Worm (Caenorhabditis elegans) whole organism, L1 larva: ENCODE measurements around the gene F42G2.5.
A peak's percentile ranks its signal among the peaks of the same experiment; 100 is the strongest.

Experiments
- aha-1 ChIP-seq: fragments of 150-350 bp; optimal IDR thresholded peaks from 2 replicates; lab custom pipeline; 2014; ENCODE audit warnings: missing biosample characterization, missing genetic modification characterization
- aly-2 ChIP-seq: fragments of 150-350 bp; optimal IDR thresholded peaks from 2 replicates; lab custom pipeline; 2014; ENCODE audit warnings: missing biosample characterization, missing genetic modification characterization
- ceh-82 ChIP-seq, 3 experiments: fragments of 150-350 bp in 1 of 3; sonication (generic microtip) in 2 of 3; optimal IDR thresholded peaks; 2 replicates each; lab custom pipeline; 2014 to 2017; ENCODE audit warnings: missing biosample characterization in 3 of 3, missing genetic modification characterization in 3 of 3
- dpl-1 ChIP-seq, 3 experiments: fragments of 150-350 bp in 2 of 3; sonication (generic microtip) in 1 of 3; optimal IDR thresholded peaks; 2 replicates each; lab custom pipeline; 2014 to 2017; ENCODE audit warnings: missing biosample characterization in 3 of 3, missing genetic modification characterization in 3 of 3, missing genetic modification reagents in 3 of 3
- dsc-1 ChIP-seq: sonication (generic microtip); optimal IDR thresholded peaks from 2 replicates; lab custom pipeline; 2016; ENCODE audit warnings: mild to moderate bottlenecking, missing genetic modification characterization, missing compliant biosample characterization
- efl-1 ChIP-seq, 4 experiments: fragments of 150-350 bp; optimal IDR thresholded peaks in 3 of 4; peaks in 1 of 4; 1 replicate in 1 of 4; 2 replicates in 3 of 4; lab custom pipeline; 2014; ENCODE audit warnings: missing biosample characterization in 2 of 4, missing genetic modification characterization in 2 of 4, missing genetic modification reagents in 2 of 4
- elt-2 ChIP-seq: sonication (generic microtip); optimal IDR thresholded peaks from 2 replicates; lab custom pipeline; 2016; ENCODE audit warnings: missing genetic modification characterization, mild to moderate bottlenecking, inconsistent platforms, missing compliant biosample characterization, missing genetic modification reagents
- elt-3 ChIP-seq, 6 experiments: fragments of 150-350 bp in 1 of 6; sonication (generic microtip); optimal IDR thresholded peaks; 2 replicates each; lab custom pipeline; 2017 to 2018; ENCODE audit warnings: missing biosample characterization in 6 of 6, missing genetic modification characterization in 6 of 6, inconsistent platforms in 1 of 6
- ets-5 ChIP-seq: fragments of 200-800 bp; sonication (Bioruptor generic); IDR thresholded peaks from 2 replicates; pipeline ENCODE4 v1.3.6; 2022; ENCODE audit warnings: missing genetic modification characterization, missing compliant biosample characterization
- fkh-8 ChIP-seq: sonication (generic microtip); optimal IDR thresholded peaks from 2 replicates; lab custom pipeline; 2016; ENCODE audit warnings: mild to moderate bottlenecking, missing genetic modification characterization, missing compliant biosample characterization
- grh-1 ChIP-seq: fragments of 200-800 bp; sonication (Bioruptor generic); IDR thresholded peaks from 2 replicates; pipeline ENCODE4 v1.3.6; 2022; ENCODE audit warnings: missing genetic modification reagents, missing genetic modification characterization, missing compliant biosample characterization
- hlh-17 ChIP-seq: fragments of 200-800 bp; sonication (Bioruptor generic); optimal IDR thresholded peaks from 2 replicates; lab custom pipeline; 2018; ENCODE audit warnings: missing genetic modification characterization, mild to moderate bottlenecking, missing compliant biosample characterization, moderate library complexity, borderline replicate concordance
- hpl-2 ChIP-seq: fragments of 150-350 bp; optimal IDR thresholded peaks from 2 replicates; lab custom pipeline; 2014; ENCODE audit warnings: missing biosample characterization, missing genetic modification reagents, missing genetic modification characterization
- jun-1 ChIP-seq: fragments of 150-350 bp; optimal IDR thresholded peaks from 2 replicates; lab custom pipeline; 2014; ENCODE audit warnings: missing biosample characterization, missing genetic modification reagents, missing genetic modification characterization
- lin-14 ChIP-seq: fragments of 200-800 bp; sonication (Bioruptor generic); optimal IDR thresholded peaks from 2 replicates; lab custom pipeline; 2018; ENCODE audit warnings: mild to moderate bottlenecking, missing genetic modification characterization, moderate library complexity, missing compliant biosample characterization
- lin-15B ChIP-seq: fragments of 150-350 bp; sonication (generic microtip); optimal IDR thresholded peaks from 3 replicates; lab custom pipeline; 2014; ENCODE audit warnings: missing biosample characterization, missing genetic modification characterization
- lin-35 ChIP-seq, 2 experiments: fragments of 150-350 bp; optimal IDR thresholded peaks; 2 replicates each; lab custom pipeline; 2014; ENCODE audit warnings: missing biosample characterization in 2 of 2, missing genetic modification characterization in 2 of 2, missing genetic modification reagents in 2 of 2
- lir-3 ChIP-seq: sonication (generic microtip); optimal IDR thresholded peaks from 2 replicates; lab custom pipeline; 2016; ENCODE audit warnings: mild to moderate bottlenecking, missing genetic modification characterization, moderate library complexity, missing compliant biosample characterization; ENCODE audit not compliant: poor library complexity
- lsy-2 ChIP-seq, 2 experiments: fragments of 150-350 bp; optimal IDR thresholded peaks; 2 replicates each; lab custom pipeline; 2014; ENCODE audit warnings: missing biosample characterization in 2 of 2, missing genetic modification characterization in 2 of 2
- mdl-1 ChIP-seq, 2 experiments: fragments of 150-350 bp; optimal IDR thresholded peaks; 2 replicates each; lab custom pipeline; 2014 to 2017; ENCODE audit warnings: missing biosample characterization in 2 of 2, missing genetic modification characterization in 2 of 2, inconsistent platforms in 1 of 2
- nhr-11 ChIP-seq: fragments of 150-350 bp; optimal IDR thresholded peaks from 2 replicates; lab custom pipeline; 2014; ENCODE audit warnings: missing biosample characterization, missing genetic modification characterization
- nhr-19 ChIP-seq: fragments of 200-800 bp; sonication (Bioruptor generic); conservative IDR thresholded peaks from 2 replicates; pipeline ENCODE4 v1.3.6; 2022; ENCODE audit warnings: missing genetic modification characterization, missing compliant biosample characterization
- nhr-20 ChIP-seq: sonication (generic microtip); optimal IDR thresholded peaks from 2 replicates; lab custom pipeline; 2016; ENCODE audit warnings: mild to moderate bottlenecking, missing genetic modification characterization, missing compliant biosample characterization
- nhr-47 ChIP-seq: sonication (generic microtip); optimal IDR thresholded peaks from 2 replicates; lab custom pipeline; 2016; ENCODE audit warnings: mild to moderate bottlenecking, missing genetic modification characterization, moderate library complexity, missing compliant biosample characterization
- nhr-71 ChIP-seq: sonication (generic microtip); optimal IDR thresholded peaks from 2 replicates; lab custom pipeline; 2016; ENCODE audit warnings: mild to moderate bottlenecking, missing genetic modification characterization, moderate library complexity, missing compliant biosample characterization
- nhr-77 ChIP-seq: fragments of 150-350 bp; optimal IDR thresholded peaks from 2 replicates; lab custom pipeline; 2014; ENCODE audit warnings: missing biosample characterization, missing genetic modification characterization
- nhr-84 ChIP-seq: sonication (generic microtip); optimal IDR thresholded peaks from 2 replicates; lab custom pipeline; 2017; ENCODE audit warnings: missing biosample characterization, missing genetic modification characterization
- nhr-85 ChIP-seq: sonication (generic microtip); peaks from one replicate; lab custom pipeline; 2016; ENCODE audit warnings: missing genetic modification characterization, inconsistent platforms, missing compliant biosample characterization
- nhr-90 ChIP-seq: sonication (generic microtip); optimal IDR thresholded peaks from 2 replicates; lab custom pipeline; 2016; ENCODE audit warnings: mild to moderate bottlenecking, missing genetic modification characterization, missing compliant biosample characterization; ENCODE audit not compliant: poor library complexity
- snpc-4 ChIP-seq: fragments of 150-350 bp; optimal IDR thresholded peaks from 2 replicates; lab custom pipeline; 2014; ENCODE audit warnings: missing biosample characterization, missing genetic modification characterization
- snu-23 ChIP-seq: sonication (generic microtip); optimal IDR thresholded peaks from 2 replicates; lab custom pipeline; 2016; ENCODE audit warnings: missing genetic modification characterization, missing compliant biosample characterization
- sox-4 ChIP-seq: sonication (generic microtip); optimal IDR thresholded peaks from 2 replicates; lab custom pipeline; 2016; ENCODE audit warnings: missing genetic modification characterization, missing compliant biosample characterization
- sup-37 ChIP-seq: fragments of 200-800 bp; sonication (Bioruptor generic); optimal IDR thresholded peaks from 2 replicates; lab custom pipeline; 2018; ENCODE audit warnings: mild to moderate bottlenecking, missing genetic modification characterization, missing compliant biosample characterization
- swsn-7 ChIP-seq: sonication (generic microtip); optimal IDR thresholded peaks from 2 replicates; lab custom pipeline; 2016; ENCODE audit warnings: missing genetic modification characterization, missing compliant biosample characterization
- tbx-2 ChIP-seq: sonication (generic microtip); optimal IDR thresholded peaks from 2 replicates; lab custom pipeline; 2016; ENCODE audit warnings: missing genetic modification characterization, missing compliant biosample characterization
- tlp-1 ChIP-seq: fragments of 150-350 bp; optimal IDR thresholded peaks from 2 replicates; lab custom pipeline; 2014; ENCODE audit warnings: missing biosample characterization, missing genetic modification characterization
- unc-130 ChIP-seq: fragments of 150-350 bp; optimal IDR thresholded peaks from 2 replicates; lab custom pipeline; 2017; ENCODE audit warnings: missing biosample characterization, missing genetic modification characterization, inconsistent platforms
- xbp-1 ChIP-seq: sonication (generic microtip); optimal IDR thresholded peaks from 2 replicates; lab custom pipeline; 2016; ENCODE audit warnings: missing genetic modification characterization, missing compliant biosample characterization
- zag-1 ChIP-seq: fragments of 150-350 bp; optimal IDR thresholded peaks from 2 replicates; lab custom pipeline; 2014; ENCODE audit warnings: missing biosample characterization, missing genetic modification characterization
- zip-4 ChIP-seq: fragments of 200-800 bp; sonication (Bioruptor generic); optimal IDR thresholded peaks from 2 replicates; lab custom pipeline; 2018; ENCODE audit warnings: mild to moderate bottlenecking, missing genetic modification characterization, moderate library complexity, missing compliant biosample characterization
- ztf-11 ChIP-seq, 2 experiments: sonication (generic microtip); optimal IDR thresholded peaks; 2 replicates each; lab custom pipeline; 2016 to 2017; ENCODE audit warnings: missing genetic modification characterization in 2 of 2, missing biosample characterization in 1 of 2, missing compliant biosample characterization in 1 of 2

F42G2.5 gene

DNA sequence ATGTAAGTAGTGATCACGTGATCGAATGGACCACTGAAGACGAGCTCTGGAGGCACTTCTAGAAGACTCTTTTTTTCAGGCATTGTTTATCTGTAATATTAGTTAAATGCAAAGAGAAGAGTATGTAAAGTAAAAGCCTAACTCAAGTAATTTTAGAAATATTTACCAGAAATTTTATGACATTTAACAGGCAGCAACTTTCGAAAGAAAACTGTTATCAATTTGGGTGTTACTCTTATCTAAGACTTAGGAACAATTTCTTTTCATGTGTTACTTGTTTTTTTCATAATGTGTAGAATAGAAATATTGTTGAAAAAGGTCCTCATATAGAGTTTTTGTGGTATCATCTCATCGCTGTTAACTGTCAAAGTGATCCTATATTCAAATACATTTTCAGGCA, at the start of gene F42G2.5, which contains the start of gene F42G2.7:
TSS of gene F42G2.5 (minus strand) at position 101 of the 400 bp plus-strand sequence.
TSS of gene F42G2.7 (plus strand) at position 270 of the 400 bp plus-strand sequence.
- TF ChIP-seq elt-3 (tag; optimal IDR thresholded peaks at IDR 0.05; lab: Kevin White, UChicago) (no peak), hlh-17 (GFP tag; lab: Kevin White, UChicago) (no peak), ztf-11 (tag; optimal IDR thresholded peaks at IDR 0.05; lab: Kevin White, UChicago) (no peak), nhr-84 (tag; lab: Kevin White, UChicago) (no peak), nhr-19 (GFP tag; lab: Robert Waterston, UW) (no peak), lin-15B (tag; lab: Kevin White, UChicago) (no peak), zag-1 (no peak), mdl-1 (tag; optimal IDR thresholded peaks at IDR 0.05; lab: Kevin White, UChicago) (no peak), grh-1 (GFP tag; lab: Robert Waterston, UW) (no peak)
- TF ChIP-seq, all 84 proteins: peak for 0

DNA sequence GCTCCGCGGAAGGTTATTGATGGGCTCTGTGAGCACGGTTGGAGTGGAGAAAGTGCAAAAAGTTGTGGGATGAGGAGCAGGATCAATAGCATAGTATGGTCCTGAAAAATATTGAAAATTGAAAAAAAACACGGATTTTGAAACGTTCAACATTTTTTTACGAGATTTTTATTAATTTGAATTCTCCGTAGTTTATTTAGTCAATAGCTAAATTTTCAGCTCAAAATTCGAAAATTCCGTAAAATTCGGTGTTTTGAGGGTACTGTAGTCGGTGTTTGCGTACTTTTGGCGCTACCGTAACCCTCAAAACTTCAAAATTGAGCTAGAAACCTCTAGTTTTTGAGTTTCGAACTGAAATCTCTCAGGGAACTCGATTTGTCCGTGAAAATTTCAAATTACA, 41.1 kb upstream of the F42G2.5 start, which contains the start of gene pqn-42:
TSS of gene pqn-42 (minus strand) at position 101 of the 400 bp plus-strand sequence.
- TF ChIP-seq nhr-90 (tag; lab: Kevin White, UChicago) = no peak
- no peak for TF ChIP-seq snu-23
- no peak for TF ChIP-seq lin-35 (GFP tag; optimal IDR thresholded peaks at IDR 0.05; lab: Kevin White, UChicago)
- no peak for TF ChIP-seq nhr-85 (tag; lab: Kevin White, UChicago)
- no peak for TF ChIP-seq sox-4
- TF ChIP-seq aly-2 (tag; lab: Kevin White, UChicago) = no peak
- TF ChIP-seq tlp-1 (tag; lab: Kevin White, UChicago) = no peak
- TF ChIP-seq swsn-7 (tag; lab: Kevin White, UChicago) = no peak
- TF ChIP-seq lir-3 (tag; lab: Kevin White, UChicago) = no peak
- no peak for TF ChIP-seq xbp-1 (tag; lab: Kevin White, UChicago)
- TF ChIP-seq dpl-1 (GFP tag; optimal IDR thresholded peaks at IDR 0.05; lab: Kevin White, UChicago) = no peak
- no peak for TF ChIP-seq ceh-82 (tag; optimal IDR thresholded peaks at IDR 0.05; lab: Kevin White, UChicago)
- TF ChIP-seq zip-4 (GFP tag; lab: Kevin White, UChicago) = no peak
- no peak for TF ChIP-seq ets-5 (GFP tag; lab: Robert Waterston, UW)
- TF ChIP-seq elt-2 = no peak
- no peak for TF ChIP-seq hlh-17 (GFP tag; lab: Kevin White, UChicago)
- no peak for TF ChIP-seq dsc-1 (tag; lab: Kevin White, UChicago)
- TF ChIP-seq, all 84 proteins: peak for 0

DNA sequence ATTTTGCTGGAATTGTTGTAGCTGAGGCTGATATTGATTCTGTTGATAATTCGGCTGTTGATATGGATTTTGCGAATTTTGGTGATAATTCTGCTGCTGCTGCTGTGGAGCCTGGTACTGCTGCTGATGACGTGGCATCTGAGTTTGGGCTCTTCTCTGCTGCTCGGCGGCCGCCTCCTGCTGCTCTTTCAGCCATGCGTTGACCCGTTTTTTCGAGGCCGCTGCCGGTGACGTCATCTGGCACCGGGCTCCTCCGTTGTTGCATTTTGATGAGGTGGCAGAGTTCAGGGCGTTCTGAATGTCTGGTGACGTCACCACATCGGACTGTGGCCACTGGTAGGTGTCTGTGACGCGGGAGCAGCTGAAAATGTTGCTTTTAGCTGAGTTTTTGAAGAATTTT, 39.2 kb upstream of the F42G2.5 start:
- TF ChIP-seq swsn-7 (tag; lab: Kevin White, UChicago) = no peak
- TF ChIP-seq nhr-47 = no peak
- TF ChIP-seq zag-1 = no peak
- no peak for TF ChIP-seq sox-4

DNA sequence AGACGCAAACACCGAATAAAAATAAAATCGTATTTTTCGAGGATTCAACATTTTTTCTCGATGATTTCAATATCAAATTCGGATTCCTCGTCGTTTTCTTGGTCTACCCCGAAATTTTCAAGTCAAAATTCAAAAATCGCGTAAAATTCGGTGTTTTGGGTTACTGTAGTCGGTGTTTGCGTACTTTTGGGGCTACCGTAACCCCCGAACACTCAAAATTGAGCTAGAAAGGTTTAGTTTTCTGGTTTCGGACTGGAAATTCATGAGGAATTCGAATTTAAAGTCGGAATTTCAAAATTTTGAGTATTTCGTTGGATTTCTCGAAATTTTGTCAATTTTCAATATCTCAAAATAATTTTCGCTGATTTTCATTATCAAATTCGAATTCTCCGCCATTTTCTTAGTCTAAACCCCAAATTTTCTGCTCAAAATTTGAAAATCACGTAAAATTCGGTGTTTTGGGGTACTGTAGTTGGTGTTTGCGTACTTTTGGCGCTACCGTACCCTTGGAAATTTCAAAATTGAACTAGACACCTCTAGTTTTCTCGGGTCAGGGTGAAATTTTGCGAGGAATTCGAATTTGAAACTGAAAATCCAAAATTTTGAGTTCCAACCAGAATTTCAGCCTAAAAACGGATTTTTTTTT, 38.3 kb upstream of the F42G2.5 start:
- TF ChIP-seq lsy-2 (tag; optimal IDR thresholded peaks at IDR 0.05; lab: Kevin White, UChicago) (peak; percentile 20 to 30), nhr-20 (tag; lab: Kevin White, UChicago) (no peak), efl-1 (optimal IDR thresholded peaks at IDR 0.05; lab: Kevin White, UChicago) (no peak), efl-1 (GFP tag; optimal IDR thresholded peaks at IDR 0.05 in 1 of 2; lab: Kevin White, UChicago) (peak in 1 of 2 experiments; percentile 30)

DNA sequence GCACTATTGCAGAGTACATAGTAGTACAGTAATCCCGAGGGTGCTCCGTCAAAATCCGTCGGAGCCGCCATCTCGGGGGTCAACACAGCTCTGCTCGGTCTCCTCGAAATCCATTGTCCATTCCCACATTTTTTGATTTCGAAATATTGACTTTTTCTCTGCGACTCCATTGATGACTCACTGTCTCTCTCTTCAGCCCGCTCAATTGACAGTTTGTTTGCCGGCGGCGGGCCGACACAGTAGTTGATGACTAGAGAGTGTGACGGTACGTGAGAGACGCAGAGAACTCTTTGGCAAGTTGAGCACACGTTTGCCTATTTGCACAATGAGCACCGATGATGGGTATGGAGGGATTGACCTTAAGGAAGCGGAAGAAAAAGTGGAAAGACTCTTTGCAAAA, 37.0 kb upstream of the F42G2.5 start:
- TF ChIP-seq lin-35 (GFP tag; optimal IDR thresholded peaks at IDR 0.05; lab: Kevin White, UChicago) (peak in 1 of 2 experiments; percentile 33), swsn-7 (tag; lab: Kevin White, UChicago) (peak; percentile 39), aha-1 (tag; lab: Kevin White, UChicago) (no peak), efl-1 (optimal IDR thresholded peaks at IDR 0.05; lab: Kevin White, UChicago) (peak; percentile 35 to 52), efl-1 (GFP tag; optimal IDR thresholded peaks at IDR 0.05 in 1 of 2; lab: Kevin White, UChicago) (peak; percentile 9 to 92), nhr-84 (tag; lab: Kevin White, UChicago) (no peak), xbp-1 (tag; lab: Kevin White, UChicago) (no peak), tlp-1 (tag; lab: Kevin White, UChicago) (no peak), nhr-11 (no peak), lin-14 (GFP tag; lab: Kevin White, UChicago) (peak; percentile 54), hpl-2 (GFP tag; lab: Kevin White, UChicago) (no peak), tbx-2 (tag; lab: Kevin White, UChicago) (peak; percentile 72), elt-2 (peak; percentile 50), snpc-4 (tag; lab: Kevin White, UChicago) (peak; percentile 10), unc-130 (tag; lab: Kevin White, UChicago) (no peak), sup-37 (peak; percentile 64), jun-1 (tag; lab: Kevin White, UChicago) (peak; percentile 63), zip-4 (GFP tag; lab: Kevin White, UChicago) (peak; percentile 28), fkh-8 (no peak), nhr-90 (tag; lab: Kevin White, UChicago) (peak; percentile 40), nhr-71 (peak; percentile 44), nhr-77 (tag; lab: Kevin White, UChicago) (peak; percentile 58)
